Worm (Caenorhabditis elegans): Measurements from ENCODE around the gene hip-1.

DNA sequence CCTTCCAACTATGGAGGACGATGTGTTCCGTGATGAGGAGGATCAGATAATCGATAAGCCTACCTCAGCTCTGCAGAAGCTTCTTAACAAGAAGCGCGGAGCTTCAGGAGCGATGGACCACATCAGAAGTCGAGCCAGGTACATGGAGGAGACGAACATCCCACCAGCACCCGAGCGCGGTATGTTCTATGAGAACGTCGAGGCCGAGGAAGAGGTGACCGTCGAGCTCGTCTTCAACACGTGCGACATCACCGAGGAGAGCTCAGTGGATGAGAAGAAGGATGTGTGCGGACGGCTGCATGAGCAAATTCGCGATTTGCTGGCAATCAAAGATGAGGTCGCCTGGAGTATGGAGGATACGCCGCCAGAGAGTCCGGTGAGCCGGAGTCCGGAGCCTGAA, 29.7 kb upstream of the hip-1 start:
- TF ChIP-seq flt-1 (GFP tag; IDR thresholded peaks at IDR 0.05), result no peak
- TF ChIP-seq T22C8.4 (GFP tag; IDR thresholded peaks at IDR 0.05), result no peak
- TF ChIP-seq ref-1 (GFP tag; conservative IDR thresholded peaks at IDR 0.05), result no peak
- TF ChIP-seq ztf-29 (GFP tag; IDR thresholded peaks at IDR 0.05), result no peak
- no peak for TF ChIP-seq klf-2 (GFP tag; conservative IDR thresholded peaks at IDR 0.05)
- no peak for TF ChIP-seq cog-1 (tag; optimal IDR thresholded peaks at IDR 0.05)

Data from whole organism, midembryonic.